Worm (Caenorhabditis elegans) whole organism, young adult: ENCODE measurements around the gene R05G9.1.

Source experiments
- C06A6.2 ChIP-seq: fragments of 200-800 bp; sonication (Bioruptor generic); conservative IDR thresholded peaks from 2 replicates; pipeline ENCODE4 v1.3.6; 2022; ENCODE audit warnings: missing genetic modification characterization, missing compliant biosample characterization
- F22D6.2 ChIP-seq: sonication (generic microtip); optimal IDR thresholded peaks from 2 replicates; lab custom pipeline; 2016; ENCODE audit warnings: mild to moderate bottlenecking, missing genetic modification characterization, missing compliant biosample characterization
- dpl-1 ChIP-seq: fragments of 150-350 bp; optimal IDR thresholded peaks from 2 replicates; lab custom pipeline; 2014; ENCODE audit warnings: missing biosample characterization, missing genetic modification reagents, missing genetic modification characterization
- fkh-3 ChIP-seq: sonication (generic microtip); optimal IDR thresholded peaks from 2 replicates; lab custom pipeline; 2016; ENCODE audit warnings: mild to moderate bottlenecking, missing genetic modification characterization, missing compliant biosample characterization
- let-607 ChIP-seq, 2 experiments: fragments of 200-800 bp in 1 of 2; sonication (Bioruptor generic) in 1 of 2; sonication (generic microtip) in 1 of 2; optimal IDR thresholded peaks; 2 replicates each; lab custom pipeline; 2016 to 2018; ENCODE audit warnings: mild to moderate bottlenecking in 2 of 2, missing compliant biosample characterization in 2 of 2, missing genetic modification characterization in 2 of 2, moderate library complexity in 2 of 2, missing genotype in 1 of 2
- nfyb-1 ChIP-seq: fragments of 200-800 bp; sonication (Bioruptor generic); IDR thresholded peaks from 2 replicates; pipeline ENCODE4 v1.3.6; 2022; ENCODE audit warnings: missing genetic modification reagents, missing genetic modification characterization, missing compliant biosample characterization
- nhr-27 ChIP-seq: fragments of 200-800 bp; sonication (Bioruptor generic); optimal IDR thresholded peaks from 2 replicates; lab custom pipeline; 2018; ENCODE audit warnings: mild to moderate bottlenecking, missing genetic modification characterization, moderate library complexity, missing compliant biosample characterization
- rcor-1 ChIP-seq: fragments of 200-800 bp; sonication (Bioruptor generic); IDR thresholded peaks from 2 replicates; pipeline ENCODE4 v1.3.6; 2022; ENCODE audit warnings: missing genetic modification reagents, missing genetic modification characterization, missing compliant biosample characterization
- somi-1 ChIP-seq: fragments of 200-800 bp; sonication (Bioruptor generic); optimal IDR thresholded peaks from 2 replicates; lab custom pipeline; 2018; ENCODE audit warnings: mild to moderate bottlenecking, missing genetic modification characterization, missing compliant biosample characterization
- tbx-9 ChIP-seq: sonication (generic microtip); optimal IDR thresholded peaks from 2 replicates; lab custom pipeline; 2016; ENCODE audit warnings: borderline replicate concordance, missing genetic modification characterization, inconsistent platforms, missing compliant biosample characterization
- unc-62 ChIP-seq: fragments of 150-350 bp; optimal IDR thresholded peaks from 2 replicates; lab custom pipeline; 2014; ENCODE audit warnings: missing biosample characterization, missing genetic modification reagents, missing genetic modification characterization
- zfh-2 ChIP-seq: fragments of 200-800 bp; sonication (Bioruptor generic); conservative IDR thresholded peaks from 2 replicates; pipeline ENCODE4 v1.3.6; 2022; ENCODE audit warnings: missing genetic modification reagents, missing genetic modification characterization, missing compliant biosample characterization

- TF ChIP-seq somi-1 (GFP tag; lab: Kevin White, UChicago) = no peak
- TF ChIP-seq unc-62 (GFP tag; lab: Kevin White, UChicago) = no peak
- no peak for TF ChIP-seq zfh-2 (GFP tag; lab: Robert Waterston, UW)
- TF ChIP-seq fkh-3 (tag; lab: Kevin White, UChicago) = no peak
- TF ChIP-seq F22D6.2 (tag; lab: Kevin White, UChicago) = no peak
- no peak for TF ChIP-seq let-607 (tag; optimal IDR thresholded peaks at IDR 0.05; lab: Kevin White, UChicago)
- no peak for TF ChIP-seq C06A6.2
- TF ChIP-seq nhr-27 = no peak
- no peak for TF ChIP-seq tbx-9
- no peak for TF ChIP-seq dpl-1 (GFP tag; lab: Kevin White, UChicago)
- TF ChIP-seq rcor-1 (GFP tag; lab: Robert Waterston, UW) = no peak
- TF ChIP-seq nfyb-1 = no peak
Observed at ce11 chrII:6526136-6526684, 23.2 kb downstream of the R05G9.1 start.
